Fruit fly (Drosophila melanogaster) whole organism, embryonic: ENCODE results near the gene CG42764.

ENCODE experiments used
- Adf1 ChIP-seq: fragments of 200-800 bp; sonication (Bioruptor generic); IDR thresholded peaks from 2 replicates; pipeline ENCODE4 v1.3.6; 2022; ENCODE audit warnings: missing biosample characterization, missing genetic modification characterization
- B-H1 ChIP-seq: fragments of 200-800 bp; sonication (Bioruptor generic); IDR thresholded peaks from 3 replicates; pipeline ENCODE4 v1.3.6; 2022; ENCODE audit warnings: missing biosample characterization, missing genetic modification characterization
- CG10209 ChIP-seq: fragments of 200-800 bp; sonication (Bioruptor generic); optimal IDR thresholded peaks from 3 replicates; lab custom pipeline; 2017; ENCODE audit warnings: missing biosample characterization, mild to moderate bottlenecking, missing genetic modification characterization, missing genetic modification reagents
- CG10267 ChIP-seq: fragments of 200-800 bp; sonication (Bioruptor generic); optimal IDR thresholded peaks from 2 replicates; lab custom pipeline; 2018; ENCODE audit warnings: missing biosample characterization, mild to moderate bottlenecking, missing genetic modification characterization, moderate library complexity
- CG10274 ChIP-seq: fragments of 200-800 bp; sonication (Bioruptor generic); optimal IDR thresholded peaks from 3 replicates; lab custom pipeline; 2017; ENCODE audit warnings: missing biosample characterization, mild to moderate bottlenecking, missing genetic modification characterization
- CG10431 ChIP-seq: fragments of 200-800 bp; sonication (Bioruptor generic); optimal IDR thresholded peaks from 3 replicates; lab custom pipeline; 2018; ENCODE audit warnings: missing biosample characterization, mild to moderate bottlenecking, missing genetic modification characterization
- CG11398 ChIP-seq: fragments of 200-800 bp; sonication (Bioruptor generic); optimal IDR thresholded peaks from 2 replicates; lab custom pipeline; 2016; ENCODE audit warnings: missing biosample characterization, missing genetic modification characterization
- CG12769 ChIP-seq: fragments of 200-800 bp; sonication (Bioruptor generic); optimal IDR thresholded peaks from 2 replicates; lab custom pipeline; 2019; ENCODE audit warnings: missing biosample characterization, mild to moderate bottlenecking, missing genetic modification characterization, moderate library complexity
- CG15696 ChIP-seq: fragments of 200-800 bp; sonication (Bioruptor generic); optimal IDR thresholded peaks from 2 replicates; lab custom pipeline; 2019; ENCODE audit warnings: missing biosample characterization, mild to moderate bottlenecking, missing genetic modification characterization, moderate library complexity
- CG1603 ChIP-seq: fragments of 200-800 bp; sonication (Bioruptor generic); optimal IDR thresholded peaks from 2 replicates; lab custom pipeline; 2019; ENCODE audit warnings: missing biosample characterization, mild to moderate bottlenecking, missing genetic modification characterization, moderate library complexity
- CG18262 ChIP-seq: fragments of 200-800 bp; optimal IDR thresholded peaks from 3 replicates; lab custom pipeline; 2019; ENCODE audit warnings: missing biosample characterization, mild to moderate bottlenecking, missing genetic modification characterization, moderate library complexity
- CG33213 ChIP-seq: fragments of 200-800 bp; sonication (Bioruptor generic); optimal IDR thresholded peaks from 3 replicates; lab custom pipeline; 2016; ENCODE audit warnings: missing biosample characterization, missing genetic modification characterization
- CG34376 ChIP-seq: fragments of 200-800 bp; sonication (Bioruptor generic); optimal IDR thresholded peaks from 2 replicates; lab custom pipeline; 2018; ENCODE audit warnings: missing biosample characterization, mild to moderate bottlenecking, missing genetic modification characterization
- CG6765 ChIP-seq: fragments of 200-800 bp; sonication (Bioruptor generic); optimal IDR thresholded peaks from 3 replicates; lab custom pipeline; 2017; ENCODE audit warnings: missing biosample characterization, mild to moderate bottlenecking, missing genetic modification characterization
- CG7372 ChIP-seq: fragments of 200-800 bp; sonication (Bioruptor generic); IDR thresholded peaks from 2 replicates; pipeline ENCODE4 v1.3.6; 2022; ENCODE audit warnings: missing biosample characterization, missing genetic modification characterization
- CG7987 ChIP-seq: fragments of 200-800 bp; sonication (Bioruptor generic); optimal IDR thresholded peaks from 2 replicates; lab custom pipeline; 2018; ENCODE audit warnings: missing biosample characterization, mild to moderate bottlenecking, missing genetic modification characterization, moderate library complexity
- CG8290 ChIP-seq, 3 experiments: fragments of 200-800 bp; sonication (Bioruptor generic); optimal IDR thresholded peaks; 2 replicates each; lab custom pipeline; 2016 to 2019; ENCODE audit warnings: missing biosample characterization in 3 of 3, missing genetic modification characterization in 3 of 3, mild to moderate bottlenecking in 2 of 3, moderate library complexity in 1 of 3
- CG8944 ChIP-seq: fragments of 200-800 bp; sonication (Bioruptor generic); optimal IDR thresholded peaks from 3 replicates; lab custom pipeline; 2016; ENCODE audit warnings: missing biosample characterization, missing genetic modification characterization
- CG9437 ChIP-seq: fragments of 200-800 bp; sonication (Bioruptor generic); optimal IDR thresholded peaks from 2 replicates; lab custom pipeline; 2018; ENCODE audit warnings: missing biosample characterization, mild to moderate bottlenecking, missing genetic modification characterization
- CG9932 ChIP-seq: fragments of 200-800 bp; sonication (Bioruptor generic); IDR thresholded peaks from 2 replicates; pipeline ENCODE4 v1.3.6; 2022; ENCODE audit warnings: missing biosample characterization, missing genetic modification characterization
- CHES-1-like ChIP-seq: fragments of 200-800 bp; sonication (Bioruptor generic); optimal IDR thresholded peaks from 2 replicates; lab custom pipeline; 2016; ENCODE audit warnings: missing biosample characterization, missing genetic modification characterization
- Doc3 ChIP-seq: fragments of 200-800 bp; sonication (Bioruptor generic); IDR thresholded peaks from 3 replicates; pipeline ENCODE4 v1.3.6; 2022; ENCODE audit warnings: missing biosample characterization, missing genetic modification characterization; ENCODE audit not compliant: partially characterized antibody
- Elba2 ChIP-seq: fragments of 200-800 bp; sonication (Bioruptor generic); optimal IDR thresholded peaks from 3 replicates; lab custom pipeline; 2016; ENCODE audit warnings: missing biosample characterization, missing genetic modification characterization
- HLH54F ChIP-seq: fragments of 200-800 bp; sonication (Bioruptor generic); optimal IDR thresholded peaks from 3 replicates; lab custom pipeline; 2016; ENCODE audit warnings: missing biosample characterization, missing genetic modification characterization
- Mes4 ChIP-seq: fragments of 200-800 bp; sonication (Bioruptor generic); optimal IDR thresholded peaks from 2 replicates; lab custom pipeline; 2016; ENCODE audit warnings: missing biosample characterization, missing genetic modification characterization
- Nf-YA ChIP-seq: fragments of 200-800 bp; sonication (Bioruptor generic); IDR thresholded peaks from 2 replicates; pipeline ENCODE4 v1.3.6; 2022; ENCODE audit warnings: missing biosample characterization, missing genetic modification characterization
- Taf1 ChIP-seq: fragments of 200-800 bp; sonication (Bioruptor generic); IDR thresholded peaks from 2 replicates; pipeline ENCODE4 v1.3.6; 2022; ENCODE audit warnings: missing biosample characterization, missing genetic modification characterization
- Xbp1 ChIP-seq: fragments of 200-800 bp; sonication (Bioruptor generic); optimal IDR thresholded peaks from 3 replicates; lab custom pipeline; 2016; ENCODE audit warnings: missing biosample characterization, mild to moderate bottlenecking, missing genetic modification characterization
- ara ChIP-seq: fragments of 200-800 bp; sonication (Bioruptor generic); IDR thresholded peaks from 2 replicates; pipeline ENCODE4 v1.3.6; 2022; ENCODE audit warnings: missing biosample characterization, missing genetic modification characterization
- br ChIP-seq: fragments of >200 bp; optimal IDR thresholded peaks from 2 replicates; lab custom pipeline; 2017
- chm ChIP-seq: fragments of 200-800 bp; sonication (Bioruptor generic); IDR thresholded peaks from 2 replicates; pipeline ENCODE4 v1.3.6; 2022; ENCODE audit warnings: missing biosample characterization, missing genetic modification characterization
- croc ChIP-seq: fragments of 200-800 bp; sonication (Bioruptor generic); conservative IDR thresholded peaks from 3 replicates; pipeline ENCODE4 v1.3.6; 2022; ENCODE audit warnings: missing biosample characterization, missing genetic modification characterization
- dati ChIP-seq: fragments of 200-800 bp; sonication (Bioruptor generic); IDR thresholded peaks from 2 replicates; pipeline ENCODE4 v1.3.6; 2022; ENCODE audit warnings: missing biosample characterization, missing genetic modification characterization
- dmrt11E ChIP-seq: fragments of 200-800 bp; sonication (Bioruptor generic); optimal IDR thresholded peaks from 3 replicates; lab custom pipeline; 2018; ENCODE audit warnings: missing biosample characterization, mild to moderate bottlenecking, missing genetic modification characterization, moderate library complexity
- en ChIP-seq: fragments of 200-800 bp; sonication (Bioruptor generic); optimal IDR thresholded peaks from 2 replicates; lab custom pipeline; 2016; ENCODE audit warnings: missing biosample characterization, missing genetic modification characterization
- fd64A ChIP-seq: fragments of 200-800 bp; sonication (Bioruptor generic); optimal IDR thresholded peaks from 3 replicates; lab custom pipeline; 2018; ENCODE audit warnings: missing biosample characterization, mild to moderate bottlenecking, missing genetic modification characterization
- fru ChIP-seq: fragments of >200 bp; optimal IDR thresholded peaks from 2 replicates; lab custom pipeline; 2017
- her ChIP-seq: fragments of 200-800 bp; sonication (Bioruptor generic); optimal IDR thresholded peaks from 2 replicates; lab custom pipeline; 2016; ENCODE audit warnings: missing biosample characterization, missing genetic modification characterization
- oc ChIP-seq: fragments of 200-800 bp; sonication (Bioruptor generic); optimal IDR thresholded peaks from 2 replicates; lab custom pipeline; 2018; ENCODE audit warnings: missing biosample characterization, mild to moderate bottlenecking, missing genetic modification characterization, moderate library complexity
- peb ChIP-seq: fragments of 200-800 bp; sonication (Bioruptor generic); IDR thresholded peaks from 2 replicates; pipeline ENCODE4 v1.3.6; 2022; ENCODE audit warnings: missing biosample characterization, missing genetic modification characterization
- row ChIP-seq: fragments of 200-800 bp; sonication (Bioruptor generic); IDR thresholded peaks from 3 replicates; pipeline ENCODE4 v1.3.6; 2022; ENCODE audit warnings: missing biosample characterization, missing genetic modification characterization
- sd ChIP-seq: fragments of 200-800 bp; sonication (Bioruptor generic); optimal IDR thresholded peaks from 3 replicates; lab custom pipeline; 2018; ENCODE audit warnings: missing biosample characterization, mild to moderate bottlenecking, missing genetic modification characterization, moderate library complexity
- shn ChIP-seq: fragments of 200-800 bp; sonication (Bioruptor generic); optimal IDR thresholded peaks from 3 replicates; lab custom pipeline; 2016; ENCODE audit warnings: missing biosample characterization, missing genetic modification characterization
- sqz ChIP-seq: fragments of 200-800 bp; sonication (Bioruptor generic); optimal IDR thresholded peaks from 3 replicates; lab custom pipeline; 2018; ENCODE audit warnings: missing biosample characterization, mild to moderate bottlenecking, missing genetic modification characterization
- stwl ChIP-seq: fragments of 200-800 bp; sonication (Bioruptor generic); optimal IDR thresholded peaks from 3 replicates; lab custom pipeline; 2018; ENCODE audit warnings: missing biosample characterization, mild to moderate bottlenecking, missing genetic modification characterization, moderate library complexity
- tgo ChIP-seq: fragments of 200-800 bp; sonication (Bioruptor generic); IDR thresholded peaks from 3 replicates; pipeline ENCODE4 v1.3.6; 2022; ENCODE audit warnings: missing biosample characterization, missing genetic modification characterization
- tio ChIP-seq: fragments of 200-800 bp; sonication (Bioruptor generic); optimal IDR thresholded peaks from 2 replicates; lab custom pipeline; 2017; ENCODE audit warnings: missing biosample characterization, missing genetic modification characterization, inconsistent platforms
- trem ChIP-seq: fragments of 200-800 bp; optimal IDR thresholded peaks from 3 replicates; lab custom pipeline; 2019; ENCODE audit warnings: missing biosample characterization, mild to moderate bottlenecking, missing genetic modification characterization, moderate library complexity
- zfh1 ChIP-seq: fragments of 200-800 bp; sonication (Bioruptor generic); IDR thresholded peaks from 3 replicates; pipeline ENCODE4 v1.3.6; 2022; ENCODE audit warnings: missing biosample characterization, missing genetic modification characterization

CG42764 gene

dm6 chr3L:20473021-20473799, 7.4 kb upstream of the CG42764 start, which contains the start of the genes CG32428 and CG5969 (continued):
- TF ChIP-seq sqz (GFP tag; lab: Kevin White, UChicago) = peak; percentile 15
- peak; percentile 54 for TF ChIP-seq CG18262
- TF ChIP-seq Xbp1 (GFP tag; lab: Kevin White, UChicago) = peak; percentile 59
- no peak for TF ChIP-seq CG8944 (GFP tag; lab: Kevin White, UChicago)
- TF ChIP-seq en = no peak
- peak; percentile 46; the same call in 1 of the 2 replicates for TF ChIP-seq chm
- peak; percentile 62 for TF ChIP-seq B-H1 (GFP tag; lab: Robert Waterston, UW)
- TF ChIP-seq br (lab: Kevin White, UChicago) = no peak
- no peak for TF ChIP-seq Mes4 (GFP tag; lab: Kevin White, UChicago)
- TF ChIP-seq Nf-YA (GFP tag; lab: Robert Waterston, UW) = no peak
- TF ChIP-seq dati (GFP tag; lab: Robert Waterston, UW) = no peak
- TF ChIP-seq sd (tag; lab: Kevin White, UChicago) = peak; percentile 69
- TF ChIP-seq trem (tag; lab: Kevin White, UChicago) = peak; percentile 75
- no peak for TF ChIP-seq ara (GFP tag; lab: Robert Waterston, UW)
- TF ChIP-seq CG8290 (GFP tag; optimal IDR thresholded peaks at IDR 0.05; lab: Kevin White, UChicago) = no peak
- TF ChIP-seq CG8290 (tag; optimal IDR thresholded peaks at IDR 0.05; lab: Kevin White, UChicago) = peak in 1 of 2 experiments; percentile 58
- peak; percentile 38 for TF ChIP-seq CG1603
- no peak for TF ChIP-seq CG12769 (tag; lab: Kevin White, UChicago)
- TF ChIP-seq HLH54F (GFP tag; lab: Kevin White, UChicago) = no peak
- TF ChIP-seq CG15696 = no peak
- TF ChIP-seq CG7372 = peak; percentile 45; the same call in 1 of the 2 replicates
- TF ChIP-seq CG10274 (GFP tag; lab: Kevin White, UChicago) = no peak
- no peak for TF ChIP-seq CG33213 (GFP tag; lab: Kevin White, UChicago)
- TF ChIP-seq CG10431 (GFP tag; lab: Kevin White, UChicago) = no peak
- no peak for TF ChIP-seq fd64A
- TF ChIP-seq row (GFP tag; lab: Robert Waterston, UW) = peak; percentile 78
- TF ChIP-seq Adf1 (GFP tag; lab: Robert Waterston, UW) = no peak
- no peak for TF ChIP-seq CG11398 (GFP tag; lab: Kevin White, UChicago)
- peak; percentile 11 for TF ChIP-seq CG9437 (GFP tag; lab: Kevin White, UChicago)
- TF ChIP-seq her (GFP tag; lab: Kevin White, UChicago) = no peak
- TF ChIP-seq dmrt11E = no peak
- TF ChIP-seq stwl (tag; lab: Kevin White, UChicago) = peak; percentile 59
- peak; percentile 87 for TF ChIP-seq Elba2 (GFP tag; lab: Kevin White, UChicago)
- TF ChIP-seq CG7987 (GFP tag; lab: Kevin White, UChicago) = peak; percentile 12
- TF ChIP-seq peb = no peak
- TF ChIP-seq CG10267 = peak; percentile 60
- peak; percentile 49 for TF ChIP-seq Taf1 (GFP tag; lab: Robert Waterston, UW)
- TF ChIP-seq croc = 0 out of 3 replicates have a peak, but pooled peaks have one; percentile 21
- peak; percentile 70 for TF ChIP-seq CG10209 (GFP tag; lab: Kevin White, UChicago)
- TF ChIP-seq zfh1 = peak; percentile 62; the same call in 2 of the 3 replicates
- TF ChIP-seq CG34376 = peak; percentile 26
- peak; percentile 60 for TF ChIP-seq tgo (GFP tag; lab: Robert Waterston, UW)
- peak; percentile 13 for TF ChIP-seq oc
- TF ChIP-seq shn (GFP tag; lab: Kevin White, UChicago) = no peak
- no peak for TF ChIP-seq tio (GFP tag; lab: Kevin White, UChicago)
- TF ChIP-seq CG6765 (GFP tag; lab: Kevin White, UChicago) = peak; percentile 12
- TF ChIP-seq CHES-1-like (GFP tag; lab: Kevin White, UChicago) = no peak
- peak; percentile 80 for TF ChIP-seq CG9932
- no peak for TF ChIP-seq fru (lab: Kevin White, UChicago)
- TF ChIP-seq Doc3 = no peak
